Worm (Caenorhabditis elegans): ENCODE data around the gene rpn-3.

DNA sequence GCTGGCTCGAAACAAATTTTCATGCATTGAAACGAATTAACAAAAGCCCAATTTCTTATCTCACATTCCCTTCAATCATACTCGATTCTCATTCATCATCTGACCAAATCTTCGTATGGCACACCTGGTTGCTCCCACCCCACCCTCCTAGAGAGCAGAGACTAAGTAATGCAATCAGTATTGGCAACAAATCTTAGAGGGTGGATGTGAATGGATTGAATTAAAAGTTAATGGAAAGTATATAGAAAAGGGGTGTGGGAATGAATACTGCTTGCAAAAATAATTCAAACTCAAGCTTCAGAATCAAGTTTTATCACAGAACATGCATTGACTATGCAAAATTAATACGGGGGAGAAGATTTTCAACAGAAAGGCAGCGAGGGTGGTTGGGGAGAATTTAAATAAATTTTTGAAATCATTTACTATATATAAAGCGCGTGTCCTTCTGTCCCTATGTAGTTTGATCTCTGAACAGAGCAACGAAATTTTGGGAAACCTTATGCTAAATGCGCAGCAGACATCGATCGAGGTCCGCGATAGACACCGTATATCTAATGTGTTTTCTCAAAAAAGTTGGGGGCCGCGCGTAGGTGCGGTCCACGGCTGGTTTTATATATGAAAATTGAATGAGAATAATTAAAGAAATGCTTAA lies 9.3 kb upstream of the rpn-3 start:
- no peak for TF ChIP-seq eyg-1 (tag; optimal IDR thresholded peaks at IDR 0.05)
- no peak for TF ChIP-seq ama-1 (optimal IDR thresholded peaks at IDR 0.05)
- no peak for TF ChIP-seq F13H6.1 (tag; optimal IDR thresholded peaks at IDR 0.05)
- TF ChIP-seq tbx-2 (tag; optimal IDR thresholded peaks at IDR 0.05): no peak
- TF ChIP-seq fkh-10 (GFP tag; optimal IDR thresholded peaks at IDR 0.05): no peak
- no peak for TF ChIP-seq ceh-45 (GFP tag; IDR thresholded peaks at IDR 0.05)
- no peak for TF ChIP-seq zip-5 (tag; optimal IDR thresholded peaks at IDR 0.05)
